Fruit fly (Drosophila melanogaster): ENCODE measurements around the gene Sol1.

DNA sequence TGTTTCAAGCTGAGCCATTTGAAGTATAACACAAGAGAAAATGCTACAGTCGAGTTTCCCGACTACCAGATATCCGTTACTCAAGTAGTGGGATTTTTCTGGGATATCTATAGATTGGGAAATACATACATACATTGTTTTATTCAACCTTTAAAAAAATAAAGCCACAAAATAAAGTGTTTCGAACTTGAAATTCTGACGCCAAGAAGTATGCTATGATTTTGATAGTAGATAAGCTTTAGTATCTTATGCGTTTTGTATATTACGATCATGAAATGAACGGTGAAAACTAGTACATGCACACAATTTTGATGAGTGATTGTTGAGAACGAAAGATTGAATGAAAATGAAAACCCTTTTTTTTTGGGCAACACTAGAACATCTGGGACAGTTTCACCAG lies 22.5 kb upstream of the Sol1 start:
- TF ChIP-seq insv (optimal IDR thresholded peaks at IDR 0.05) (no peak), ttk (optimal IDR thresholded peaks at IDR 0.05) (no peak), h (optimal IDR thresholded peaks at IDR 0.05) (no peak), psq (optimal IDR thresholded peaks at IDR 0.05) (no peak)

Measured in Kc167 (cell line).